Fruit fly (Drosophila melanogaster) whole organism, embryonic: ENCODE data around the gene dgt2.

ENCODE experiments used
- Aef1 ChIP-seq: fragments of 200-800 bp; sonication (Bioruptor generic); IDR thresholded peaks from 3 replicates; pipeline ENCODE4 v1.3.6; 2022; ENCODE audit warnings: missing biosample characterization, missing genetic modification characterization
- B-H1 ChIP-seq: fragments of 200-800 bp; sonication (Bioruptor generic); IDR thresholded peaks from 3 replicates; pipeline ENCODE4 v1.3.6; 2022; ENCODE audit warnings: missing biosample characterization, missing genetic modification characterization
- CG10543 ChIP-seq: fragments of 200-800 bp; sonication (Bioruptor generic); optimal IDR thresholded peaks from 3 replicates; lab custom pipeline; 2017; ENCODE audit warnings: missing biosample characterization, mild to moderate bottlenecking, missing genetic modification characterization, moderate library complexity
- CG11085 ChIP-seq: fragments of 200-800 bp; sonication (Bioruptor generic); IDR thresholded peaks from 2 replicates; pipeline ENCODE4 v1.3.6; 2022; ENCODE audit warnings: missing biosample characterization, missing genetic modification characterization
- CG11504 ChIP-seq: fragments of 200-800 bp; sonication (Bioruptor generic); optimal IDR thresholded peaks from 3 replicates; lab custom pipeline; 2019; ENCODE audit warnings: missing biosample characterization, mild to moderate bottlenecking, missing genetic modification characterization, moderate library complexity
- CG12104 ChIP-seq: fragments of 200-800 bp; sonication (Bioruptor generic); optimal IDR thresholded peaks from 3 replicates; lab custom pipeline; 2016; ENCODE audit warnings: missing biosample characterization, missing genetic modification characterization
- CG12659 ChIP-seq: fragments of 200-800 bp; sonication (Bioruptor generic); optimal IDR thresholded peaks from 3 replicates; lab custom pipeline; 2017; ENCODE audit warnings: mild to moderate bottlenecking, missing biosample characterization, missing genetic modification reagents, missing genetic modification characterization
- CG12744 ChIP-seq: fragments of 200-800 bp; sonication (Bioruptor generic); optimal IDR thresholded peaks from 2 replicates; lab custom pipeline; 2016; ENCODE audit warnings: missing biosample characterization, missing genetic modification characterization
- CG13775 ChIP-seq: fragments of 200-800 bp; sonication (Bioruptor generic); optimal IDR thresholded peaks from 3 replicates; lab custom pipeline; 2017; ENCODE audit warnings: missing biosample characterization, mild to moderate bottlenecking, missing genetic modification characterization
- CG14710 ChIP-seq: fragments of 200-800 bp; sonication (Bioruptor generic); optimal IDR thresholded peaks from 3 replicates; lab custom pipeline; 2019; ENCODE audit warnings: missing biosample characterization, mild to moderate bottlenecking, missing genetic modification characterization, moderate library complexity
- CG14965 ChIP-seq: fragments of 200-800 bp; sonication (Bioruptor generic); optimal IDR thresholded peaks from 2 replicates; lab custom pipeline; 2016; ENCODE audit warnings: missing biosample characterization, missing genetic modification characterization, borderline replicate concordance
- CG1529 ChIP-seq: fragments of 200-800 bp; sonication (Bioruptor generic); optimal IDR thresholded peaks from 3 replicates; lab custom pipeline; 2018; ENCODE audit warnings: missing biosample characterization, missing genetic modification characterization
- CG1602 ChIP-seq: fragments of 200-800 bp; sonication (Bioruptor generic); optimal IDR thresholded peaks from 3 replicates; lab custom pipeline; 2016; ENCODE audit warnings: missing biosample characterization, missing genetic modification characterization
- CG1603 ChIP-seq: fragments of 200-800 bp; sonication (Bioruptor generic); optimal IDR thresholded peaks from 2 replicates; lab custom pipeline; 2019; ENCODE audit warnings: missing biosample characterization, mild to moderate bottlenecking, missing genetic modification characterization, moderate library complexity
- CG16813 ChIP-seq: fragments of 200-800 bp; sonication (Bioruptor generic); IDR thresholded peaks from 3 replicates; pipeline ENCODE4 v1.3.6; 2022; ENCODE audit warnings: missing biosample characterization, missing genetic modification characterization; ENCODE audit not compliant: partially characterized antibody
- CG16815 ChIP-seq: fragments of 200-800 bp; sonication (Bioruptor generic); optimal IDR thresholded peaks from 3 replicates; lab custom pipeline; 2017; ENCODE audit warnings: missing biosample characterization, mild to moderate bottlenecking, missing genetic modification characterization
- CG17612 ChIP-seq: fragments of 200-800 bp; sonication (Bioruptor generic); IDR thresholded peaks from 2 replicates; pipeline ENCODE4 v1.3.6; 2022; ENCODE audit warnings: missing biosample characterization, missing genetic modification characterization
- CG4328 ChIP-seq: fragments of 200-800 bp; sonication (Bioruptor generic); optimal IDR thresholded peaks from 3 replicates; lab custom pipeline; 2017; ENCODE audit warnings: missing biosample characterization, missing genetic modification reagents, missing genetic modification characterization
- CG9609 ChIP-seq: fragments of 200-800 bp; sonication (Bioruptor generic); optimal IDR thresholded peaks from 3 replicates; lab custom pipeline; 2016; ENCODE audit warnings: missing biosample characterization, missing genetic modification characterization
- CG9797 ChIP-seq: fragments of 200-800 bp; sonication (Bioruptor generic); optimal IDR thresholded peaks from 3 replicates; lab custom pipeline; 2018; ENCODE audit warnings: missing biosample characterization, mild to moderate bottlenecking, missing genetic modification characterization
- CrebB ChIP-seq: fragments of 200-800 bp; sonication (Bioruptor generic); optimal IDR thresholded peaks from 3 replicates; lab custom pipeline; 2018; ENCODE audit warnings: missing biosample characterization, mild to moderate bottlenecking, missing genetic modification characterization
- Doc2 ChIP-seq: fragments of 200-800 bp; sonication (Bioruptor generic); IDR thresholded peaks from 2 replicates; pipeline ENCODE4 v1.3.6; 2022; ENCODE audit warnings: missing biosample characterization, missing genetic modification characterization
- Dref ChIP-seq: fragments of 200-800 bp; sonication (Bioruptor generic); IDR thresholded peaks from 2 replicates; pipeline ENCODE4 v1.3.6; 2022; ENCODE audit warnings: missing biosample characterization, missing genetic modification characterization
- HmgZ ChIP-seq: fragments of 200-800 bp; sonication (Bioruptor generic); optimal IDR thresholded peaks from 2 replicates; lab custom pipeline; 2018; ENCODE audit warnings: missing biosample characterization, mild to moderate bottlenecking, missing genetic modification characterization
- Hsf ChIP-seq: fragments of 200-800 bp; sonication (Bioruptor generic); optimal IDR thresholded peaks from 3 replicates; lab custom pipeline; 2016; ENCODE audit warnings: missing biosample characterization, missing genetic modification characterization
- Lim3 ChIP-seq: fragments of 200-800 bp; sonication (Bioruptor generic); IDR thresholded peaks from 2 replicates; pipeline ENCODE4 v1.3.6; 2022; ENCODE audit warnings: missing biosample characterization, missing genetic modification characterization
- Myb ChIP-seq: fragments of 200-800 bp; sonication (Bioruptor generic); optimal IDR thresholded peaks from 2 replicates; lab custom pipeline; 2016; ENCODE audit warnings: missing biosample characterization, missing genetic modification characterization
- Nf-YC ChIP-seq: fragments of 200-800 bp; optimal IDR thresholded peaks from 3 replicates; lab custom pipeline; 2019; ENCODE audit warnings: missing biosample characterization, mild to moderate bottlenecking, missing genetic modification characterization, moderate library complexity
- Optix ChIP-seq: fragments of 200-800 bp; sonication (Bioruptor generic); IDR thresholded peaks from 3 replicates; pipeline ENCODE4 v1.3.6; 2022; ENCODE audit warnings: missing biosample characterization, missing genetic modification characterization
- Ravus ChIP-seq: fragments of 200-800 bp; sonication (Bioruptor generic); IDR thresholded peaks from 2 replicates; pipeline ENCODE4 v1.3.6; 2022; ENCODE audit warnings: missing biosample characterization, missing genetic modification characterization
- ac ChIP-seq: fragments of 200-800 bp; sonication (Bioruptor generic); optimal IDR thresholded peaks from 3 replicates; lab custom pipeline; 2017; ENCODE audit warnings: missing biosample characterization, mild to moderate bottlenecking, missing genetic modification characterization
- al ChIP-seq: fragments of 200-800 bp; sonication (Bioruptor generic); IDR thresholded peaks from 2 replicates; pipeline ENCODE4 v1.3.6; 2022; ENCODE audit warnings: missing biosample characterization, missing genetic modification characterization
- ato ChIP-seq: fragments of 200-800 bp; sonication (Bioruptor generic); IDR thresholded peaks from 2 replicates; pipeline ENCODE4 v1.3.6; 2022; ENCODE audit warnings: missing biosample characterization, missing genetic modification characterization; ENCODE audit not compliant: partially characterized antibody
- bbx ChIP-seq: fragments of 200-800 bp; sonication (Bioruptor generic); IDR thresholded peaks from 2 replicates; pipeline ENCODE4 v1.3.6; 2022; ENCODE audit warnings: missing biosample characterization, missing genetic modification characterization; ENCODE audit not compliant: partially characterized antibody
- cato ChIP-seq: fragments of 200-800 bp; sonication (Bioruptor generic); optimal IDR thresholded peaks from 2 replicates; lab custom pipeline; 2016; ENCODE audit warnings: missing biosample characterization, missing genetic modification characterization, borderline replicate concordance
- crp ChIP-seq, 2 experiments: fragments of 200-800 bp; sonication (Bioruptor generic); optimal IDR thresholded peaks; 2 replicates in 1 of 2; 3 replicates in 1 of 2; lab custom pipeline; 2017; ENCODE audit warnings: missing biosample characterization in 2 of 2, missing genetic modification characterization in 2 of 2, mild to moderate bottlenecking in 1 of 2, moderate library complexity in 1 of 2
- dmrt99B ChIP-seq: fragments of 200-800 bp; sonication (Bioruptor generic); optimal IDR thresholded peaks from 2 replicates; lab custom pipeline; 2018; ENCODE audit warnings: missing biosample characterization, mild to moderate bottlenecking, missing genetic modification characterization, moderate library complexity
- dpn ChIP-seq, 2 experiments: fragments of 200-800 bp; sonication (Bioruptor generic); optimal IDR thresholded peaks; 3 replicates each; lab custom pipeline; 2016; ENCODE audit warnings: missing biosample characterization in 2 of 2, missing genetic modification characterization in 2 of 2
- en ChIP-seq: fragments of 200-800 bp; sonication (Bioruptor generic); optimal IDR thresholded peaks from 2 replicates; lab custom pipeline; 2016; ENCODE audit warnings: missing biosample characterization, missing genetic modification characterization
- grau ChIP-seq: fragments of 200-800 bp; optimal IDR thresholded peaks from 3 replicates; lab custom pipeline; 2019; ENCODE audit warnings: missing biosample characterization, mild to moderate bottlenecking, missing genetic modification characterization, moderate library complexity
- gsb-n ChIP-seq: fragments of 200-800 bp; sonication (Bioruptor generic); optimal IDR thresholded peaks from 3 replicates; lab custom pipeline; 2018; ENCODE audit warnings: missing biosample characterization, mild to moderate bottlenecking, missing genetic modification characterization
- jigr1 ChIP-seq: fragments of 200-800 bp; sonication (Bioruptor generic); IDR thresholded peaks from 3 replicates; pipeline ENCODE4 v1.3.6; 2022; ENCODE audit warnings: missing biosample characterization, missing genetic modification characterization
- lbe ChIP-seq: fragments of 200-800 bp; sonication (Bioruptor generic); optimal IDR thresholded peaks from 2 replicates; lab custom pipeline; 2016; ENCODE audit warnings: missing biosample characterization, mild to moderate bottlenecking, missing genetic modification characterization
- lola ChIP-seq, 3 experiments: fragments of >200 bp in 2 of 3; fragments of 200-800 bp in 1 of 3; sonication (Bioruptor generic) in 1 of 3; optimal IDR thresholded peaks; 2 replicates each; lab custom pipeline; 2017 to 2019; ENCODE audit warnings: missing biosample characterization in 3 of 3, missing genetic modification characterization in 3 of 3, mild to moderate bottlenecking in 1 of 3, moderate library complexity in 1 of 3
- oc ChIP-seq: fragments of 200-800 bp; sonication (Bioruptor generic); optimal IDR thresholded peaks from 2 replicates; lab custom pipeline; 2018; ENCODE audit warnings: missing biosample characterization, mild to moderate bottlenecking, missing genetic modification characterization, moderate library complexity
- p53 ChIP-seq: fragments of 200-800 bp; sonication (Bioruptor generic); optimal IDR thresholded peaks from 2 replicates; lab custom pipeline; 2016; ENCODE audit warnings: missing biosample characterization, missing genetic modification characterization
- phol ChIP-seq: fragments of 200-800 bp; sonication (Bioruptor generic); optimal IDR thresholded peaks from 3 replicates; lab custom pipeline; 2018; ENCODE audit warnings: missing biosample characterization, mild to moderate bottlenecking, missing genetic modification characterization, moderate library complexity
- pnt ChIP-seq: fragments of 200-800 bp; sonication (Bioruptor generic); optimal IDR thresholded peaks from 3 replicates; lab custom pipeline; 2016; ENCODE audit warnings: missing biosample characterization, missing genetic modification characterization
- salm ChIP-seq: fragments of 200-800 bp; sonication (Bioruptor generic); optimal IDR thresholded peaks from 2 replicates; lab custom pipeline; 2018; ENCODE audit warnings: missing biosample characterization, mild to moderate bottlenecking, missing genetic modification characterization
- sens-2 ChIP-seq: fragments of 200-800 bp; sonication (Bioruptor generic); IDR thresholded peaks from 2 replicates; pipeline ENCODE4 v1.3.6; 2022; ENCODE audit warnings: missing biosample characterization, missing genetic modification characterization
- tup ChIP-seq: fragments of 200-800 bp; sonication (Bioruptor generic); optimal IDR thresholded peaks from 2 replicates; lab custom pipeline; 2016; ENCODE audit warnings: missing biosample characterization, mild to moderate bottlenecking, missing genetic modification characterization, moderate library complexity

Gene dgt2

dm6 chr2L:12007331-12007791 lies 17.6 kb downstream of the dgt2 start (continued):
- TF ChIP-seq Aef1 (GFP tag; lab: Robert Waterston, UW) (no peak), dpn (GFP tag; optimal IDR thresholded peaks at IDR 0.05; lab: Kevin White, UChicago) (peak; percentile 13 to 26), B-H1 (GFP tag; lab: Robert Waterston, UW) (no peak), CG13775 (GFP tag; lab: Kevin White, UChicago) (peak; percentile 41), bbx (GFP tag; lab: Robert Waterston, UW) (no peak), tup (no peak), cato (GFP tag; lab: Kevin White, UChicago) (no peak), CG16815 (GFP tag; lab: Kevin White, UChicago) (no peak), Myb (GFP tag; lab: Kevin White, UChicago) (peak; percentile 89), CG9609 (no peak), CG12104 (GFP tag; lab: Kevin White, UChicago) (no peak), CG1529 (GFP tag; lab: Kevin White, UChicago) (peak; percentile 50), Optix (no peak), al (no peak), CG14965 (no peak), dmrt99B (tag; lab: Kevin White, UChicago) (peak; percentile 72), Hsf (GFP tag; lab: Kevin White, UChicago) (no peak), p53 (GFP tag; lab: Kevin White, UChicago) (peak; percentile 100), Doc2 (no peak), ac (GFP tag; lab: Kevin White, UChicago) (peak; percentile 81), ato (no peak), CG12659 (GFP tag; lab: Kevin White, UChicago) (peak; percentile 87), Ravus (no peak), Nf-YC (tag; lab: Kevin White, UChicago) (peak; percentile 98), phol (tag; lab: Kevin White, UChicago) (peak; percentile 26), Lim3 (GFP tag; lab: Robert Waterston, UW) (no peak), crp (GFP tag; optimal IDR thresholded peaks at IDR 0.05; lab: Kevin White, UChicago) (no peak), grau (tag; lab: Kevin White, UChicago) (peak; percentile 55), CG17612 (GFP tag; lab: Robert Waterston, UW) (no peak), pnt (GFP tag; lab: Kevin White, UChicago) (no peak), jigr1 (GFP tag; lab: Robert Waterston, UW) (no peak), CG11085 (no peak), CG4328 (GFP tag; lab: Kevin White, UChicago) (peak; percentile 56), CG14710 (tag; lab: Kevin White, UChicago) (peak; percentile 46), lola (GFP tag; optimal IDR thresholded peaks at IDR 0.05; lab: Kevin White, UChicago) (no peak), salm (tag; lab: Kevin White, UChicago) (peak; percentile 43), oc (tag; lab: Kevin White, UChicago) (peak; percentile 90), CG9797 (GFP tag; lab: Kevin White, UChicago) (peak; percentile 17), Dref (GFP tag; lab: Robert Waterston, UW) (no peak), CrebB (tag; lab: Kevin White, UChicago) (peak; percentile 74), gsb-n (peak; percentile 19), lbe (no peak), HmgZ (tag; lab: Kevin White, UChicago) (peak; percentile 93), CG10543 (peak; percentile 100), CG16813 (GFP tag; lab: Robert Waterston, UW) (no peak), CG12744 (GFP tag; lab: Kevin White, UChicago) (peak; percentile 34), sens-2 (GFP tag; lab: Robert Waterston, UW) (no peak), en (peak; percentile 10), CG11504 (tag; lab: Kevin White, UChicago) (peak; percentile 84), CG1603 (tag; lab: Kevin White, UChicago) (peak; percentile 65), CG1602 (GFP tag; lab: Kevin White, UChicago) (no peak)
